Worm (Caenorhabditis elegans) whole organism, L1 larva: ENCODE measurements around the gene Y57G11C.1142.
A peak's percentile ranks its signal among the peaks of the same experiment; 100 is the strongest.

Experiments
- C04F5.9 ChIP-seq: sonication (generic microtip); optimal IDR thresholded peaks from 2 replicates; lab custom pipeline; 2016; ENCODE audit warnings: missing genetic modification characterization, missing compliant biosample characterization
- ama-1 ChIP-seq: fragments of 150-350 bp; optimal IDR thresholded peaks from 2 replicates; lab custom pipeline; 2014
- ceh-82 ChIP-seq, 3 experiments: fragments of 150-350 bp in 1 of 3; sonication (generic microtip) in 2 of 3; optimal IDR thresholded peaks; 2 replicates each; lab custom pipeline; 2014 to 2017; ENCODE audit warnings: missing biosample characterization in 3 of 3, missing genetic modification characterization in 3 of 3
- ceh-88 ChIP-seq: fragments of 200-800 bp; sonication (Bioruptor generic); IDR thresholded peaks from 2 replicates; pipeline ENCODE4 v1.3.6; 2022; ENCODE audit warnings: missing genetic modification characterization, missing compliant biosample characterization
- ceh-90 ChIP-seq: sonication (generic microtip); optimal IDR thresholded peaks from 2 replicates; lab custom pipeline; 2016; ENCODE audit warnings: missing genetic modification characterization, missing compliant biosample characterization
- dpl-1 ChIP-seq, 3 experiments: fragments of 150-350 bp in 2 of 3; sonication (generic microtip) in 1 of 3; optimal IDR thresholded peaks; 2 replicates each; lab custom pipeline; 2014 to 2017; ENCODE audit warnings: missing biosample characterization in 3 of 3, missing genetic modification characterization in 3 of 3, missing genetic modification reagents in 3 of 3
- efl-1 ChIP-seq, 4 experiments: fragments of 150-350 bp; optimal IDR thresholded peaks in 3 of 4; peaks in 1 of 4; 1 replicate in 1 of 4; 2 replicates in 3 of 4; lab custom pipeline; 2014; ENCODE audit warnings: missing biosample characterization in 2 of 4, missing genetic modification characterization in 2 of 4, missing genetic modification reagents in 2 of 4
- egl-27 ChIP-seq, 2 experiments: fragments of 150-350 bp in 1 of 2; sonication (generic microtip); optimal IDR thresholded peaks; 3 replicates each; lab custom pipeline; 2017 to 2018; ENCODE audit warnings: missing biosample characterization in 2 of 2, missing genetic modification characterization in 2 of 2, missing genetic modification reagents in 2 of 2
- elt-2 ChIP-seq: sonication (generic microtip); optimal IDR thresholded peaks from 2 replicates; lab custom pipeline; 2016; ENCODE audit warnings: missing genetic modification characterization, mild to moderate bottlenecking, inconsistent platforms, missing compliant biosample characterization, missing genetic modification reagents
- fkh-10 ChIP-seq: sonication (generic microtip); optimal IDR thresholded peaks from 2 replicates; lab custom pipeline; 2017; ENCODE audit warnings: missing biosample characterization, missing genetic modification reagents, missing genetic modification characterization
- fkh-4 ChIP-seq: sonication (generic microtip); optimal IDR thresholded peaks from 2 replicates; lab custom pipeline; 2016; ENCODE audit warnings: missing compliant biosample characterization, missing genetic modification characterization, borderline replicate concordance
- hlh-17 ChIP-seq: fragments of 200-800 bp; sonication (Bioruptor generic); optimal IDR thresholded peaks from 2 replicates; lab custom pipeline; 2018; ENCODE audit warnings: missing genetic modification characterization, mild to moderate bottlenecking, missing compliant biosample characterization, moderate library complexity, borderline replicate concordance
- jun-1 ChIP-seq: fragments of 150-350 bp; optimal IDR thresholded peaks from 2 replicates; lab custom pipeline; 2014; ENCODE audit warnings: missing biosample characterization, missing genetic modification reagents, missing genetic modification characterization
- lin-15B ChIP-seq: fragments of 150-350 bp; sonication (generic microtip); optimal IDR thresholded peaks from 3 replicates; lab custom pipeline; 2014; ENCODE audit warnings: missing biosample characterization, missing genetic modification characterization
- lin-35 ChIP-seq, 2 experiments: fragments of 150-350 bp; optimal IDR thresholded peaks; 2 replicates each; lab custom pipeline; 2014; ENCODE audit warnings: missing biosample characterization in 2 of 2, missing genetic modification characterization in 2 of 2, missing genetic modification reagents in 2 of 2
- lir-3 ChIP-seq: sonication (generic microtip); optimal IDR thresholded peaks from 2 replicates; lab custom pipeline; 2016; ENCODE audit warnings: mild to moderate bottlenecking, missing genetic modification characterization, moderate library complexity, missing compliant biosample characterization; ENCODE audit not compliant: poor library complexity
- lsy-2 ChIP-seq, 2 experiments: fragments of 150-350 bp; optimal IDR thresholded peaks; 2 replicates each; lab custom pipeline; 2014; ENCODE audit warnings: missing biosample characterization in 2 of 2, missing genetic modification characterization in 2 of 2
- mdl-1 ChIP-seq, 2 experiments: fragments of 150-350 bp; optimal IDR thresholded peaks; 2 replicates each; lab custom pipeline; 2014 to 2017; ENCODE audit warnings: missing biosample characterization in 2 of 2, missing genetic modification characterization in 2 of 2, inconsistent platforms in 1 of 2
- mep-1 ChIP-seq: fragments of 150-350 bp; optimal IDR thresholded peaks from 2 replicates; lab custom pipeline; 2014; ENCODE audit warnings: missing biosample characterization, missing genetic modification characterization
- nhr-19 ChIP-seq: fragments of 200-800 bp; sonication (Bioruptor generic); conservative IDR thresholded peaks from 2 replicates; pipeline ENCODE4 v1.3.6; 2022; ENCODE audit warnings: missing genetic modification characterization, missing compliant biosample characterization
- nhr-28 ChIP-seq: fragments of 150-350 bp; optimal IDR thresholded peaks from 2 replicates; lab custom pipeline; 2014; ENCODE audit warnings: missing biosample characterization, missing genetic modification characterization
- nhr-71 ChIP-seq: sonication (generic microtip); optimal IDR thresholded peaks from 2 replicates; lab custom pipeline; 2016; ENCODE audit warnings: mild to moderate bottlenecking, missing genetic modification characterization, moderate library complexity, missing compliant biosample characterization
- nhr-90 ChIP-seq: sonication (generic microtip); optimal IDR thresholded peaks from 2 replicates; lab custom pipeline; 2016; ENCODE audit warnings: mild to moderate bottlenecking, missing genetic modification characterization, missing compliant biosample characterization; ENCODE audit not compliant: poor library complexity
- pax-3 ChIP-seq: fragments of 200-800 bp; sonication (Bioruptor generic); optimal IDR thresholded peaks from 2 replicates; lab custom pipeline; 2018; ENCODE audit warnings: mild to moderate bottlenecking, missing genetic modification characterization, moderate library complexity, missing compliant biosample characterization
- skn-1 ChIP-seq: fragments of 150-350 bp; optimal IDR thresholded peaks from 2 replicates; lab custom pipeline; 2014; ENCODE audit warnings: missing biosample characterization, missing genetic modification characterization
- snu-23 ChIP-seq: sonication (generic microtip); optimal IDR thresholded peaks from 2 replicates; lab custom pipeline; 2016; ENCODE audit warnings: missing genetic modification characterization, missing compliant biosample characterization
- sptf-1 ChIP-seq: fragments of 150-350 bp; optimal IDR thresholded peaks from 2 replicates; lab custom pipeline; 2014; ENCODE audit warnings: missing biosample characterization, missing genetic modification characterization
- swsn-7 ChIP-seq: sonication (generic microtip); optimal IDR thresholded peaks from 2 replicates; lab custom pipeline; 2016; ENCODE audit warnings: missing genetic modification characterization, missing compliant biosample characterization
- tbx-2 ChIP-seq: sonication (generic microtip); optimal IDR thresholded peaks from 2 replicates; lab custom pipeline; 2016; ENCODE audit warnings: missing genetic modification characterization, missing compliant biosample characterization
- unc-62 ChIP-seq: fragments of 150-350 bp; optimal IDR thresholded peaks from 2 replicates; lab custom pipeline; 2014; ENCODE audit warnings: missing biosample characterization, missing genetic modification reagents, missing genetic modification characterization
- zag-1 ChIP-seq: fragments of 150-350 bp; optimal IDR thresholded peaks from 2 replicates; lab custom pipeline; 2014; ENCODE audit warnings: missing biosample characterization, missing genetic modification characterization
- ztf-4 ChIP-seq: fragments of 150-350 bp; optimal IDR thresholded peaks from 2 replicates; lab custom pipeline; 2014; ENCODE audit warnings: missing biosample characterization, missing genetic modification characterization

The Y57G11C.1142 gene

DNA sequence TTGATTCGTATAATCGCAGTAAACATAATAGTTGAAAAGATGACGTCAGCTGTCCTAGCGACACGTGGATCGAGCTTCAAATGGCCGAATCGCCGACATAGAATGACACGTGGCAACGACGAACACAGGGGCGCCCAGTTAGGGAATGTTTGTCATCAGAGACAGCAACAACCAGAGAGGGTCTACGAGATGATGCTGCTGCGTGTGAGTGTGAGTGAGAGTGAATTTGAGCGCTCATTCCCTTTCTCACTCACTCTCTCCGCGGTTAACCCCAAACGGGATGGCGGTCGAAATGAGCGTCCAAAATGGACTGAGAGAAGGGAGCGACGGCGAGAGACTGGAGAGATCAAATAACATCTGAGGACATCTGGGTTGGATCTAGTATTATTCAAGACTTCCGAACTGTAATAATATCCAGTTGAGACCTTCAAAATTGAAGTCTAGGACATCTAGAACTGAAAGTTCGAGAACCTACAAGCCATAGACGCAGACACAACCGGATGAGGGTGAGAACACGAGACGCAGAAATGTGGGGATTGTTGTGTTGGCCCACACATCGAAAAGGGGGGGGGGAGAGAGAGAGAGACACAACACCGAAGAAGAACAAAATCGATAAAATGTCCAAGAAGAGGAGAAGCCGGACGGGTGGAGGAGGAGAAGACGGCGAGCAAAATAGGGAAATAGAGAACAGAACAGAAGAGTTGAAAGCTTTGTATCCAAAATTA, 8.4 kb upstream of the Y57G11C.1142 start (continued):
- TF ChIP-seq swsn-7: peak; percentile 64
- TF ChIP-seq unc-62 (GFP tag; lab: Kevin White, UChicago): no peak
- TF ChIP-seq egl-27 (tag; optimal IDR thresholded peaks at IDR 0.05; lab: Kevin White, UChicago): no peak
- TF ChIP-seq ztf-4 (tag; lab: Kevin White, UChicago): peak; percentile 37
- TF ChIP-seq mep-1 (tag; lab: Kevin White, UChicago): peak; percentile 65

DNA sequence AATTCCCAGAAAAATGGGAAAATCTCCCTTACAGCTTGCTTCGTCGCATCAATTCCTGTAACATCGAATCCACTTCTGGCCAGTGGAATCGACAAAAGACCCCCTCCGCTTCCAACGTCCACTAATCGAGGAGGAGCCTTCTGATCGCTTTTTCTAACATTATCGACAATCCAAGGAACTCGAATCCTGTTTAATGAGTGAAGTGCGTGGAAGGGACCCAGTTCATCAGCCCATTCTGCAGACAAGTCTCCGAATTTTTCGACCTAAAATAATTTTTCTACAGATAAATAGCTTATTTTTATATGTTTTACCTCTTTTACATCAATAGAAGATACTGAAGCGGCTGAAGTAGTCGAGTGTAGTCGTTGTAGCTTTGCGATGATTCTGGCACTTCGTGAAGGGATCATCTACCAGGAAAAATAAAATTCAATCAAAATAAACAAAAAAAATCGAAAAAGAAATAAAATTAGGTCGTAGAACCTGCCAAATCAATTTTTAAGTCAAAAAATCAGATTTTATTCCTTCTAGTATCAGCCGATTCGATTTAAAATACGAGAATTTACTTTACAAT, 6.4 kb upstream of the Y57G11C.1142 start, which contains the start of gene coq-3:
Gene coq-3, minus strand, starts transcription at position 407 of the 571 bp plus-strand sequence.
- TF ChIP-seq tbx-2 (tag; lab: Kevin White, UChicago): no peak
- TF ChIP-seq skn-1 (tag; lab: Kevin White, UChicago): no peak
- TF ChIP-seq nhr-19 (GFP tag; lab: Robert Waterston, UW): no peak
- TF ChIP-seq ceh-82 (tag; optimal IDR thresholded peaks at IDR 0.05; lab: Kevin White, UChicago): no peak
- TF ChIP-seq lir-3: no peak
- TF ChIP-seq ama-1 (lab: Kevin White, UChicago): peak; percentile 27
- no peak for TF ChIP-seq fkh-4 (tag; lab: Kevin White, UChicago)
- peak; percentile 10 for TF ChIP-seq nhr-90
- no peak for TF ChIP-seq snu-23 (GFP tag; lab: Kevin White, UChicago)

DNA sequence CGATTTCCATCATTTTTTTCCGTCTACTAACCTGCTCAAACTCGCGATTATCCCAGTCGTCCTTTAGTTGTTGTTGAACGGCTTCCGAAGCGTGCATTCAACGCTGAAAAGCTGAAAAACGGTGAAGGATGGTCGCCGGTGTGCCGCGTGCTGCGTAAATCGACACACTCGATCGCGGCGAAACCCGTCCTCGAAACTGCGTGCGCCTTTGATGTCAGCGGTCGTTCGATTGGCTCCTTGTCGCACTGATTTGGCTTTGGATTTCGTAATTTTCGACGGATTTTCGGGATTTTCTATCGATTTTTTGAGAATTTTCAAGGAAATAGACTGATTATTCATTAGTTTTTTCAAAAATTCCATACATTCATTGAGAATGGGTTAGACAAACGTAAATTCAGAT, 5.1 kb upstream of the Y57G11C.1142 start, which contains the start of the genes Y57G11C.1147 and nuo-3:
Gene Y57G11C.1147, minus strand, starts transcription at position 161 of the 400 bp plus-strand sequence.
Gene nuo-3, minus strand, starts transcription at position 191 of the 400 bp plus-strand sequence.
- TF ChIP-seq lsy-2 (tag; optimal IDR thresholded peaks at IDR 0.05; lab: Kevin White, UChicago) (peak; percentile 18 to 61), dpl-1 (GFP tag; optimal IDR thresholded peaks at IDR 0.05; lab: Kevin White, UChicago) (peak in 2 of 3 experiments; percentile 20 to 41), mdl-1 (tag; optimal IDR thresholded peaks at IDR 0.05; lab: Kevin White, UChicago) (peak in 1 of 2 experiments; percentile 24), ceh-82 (tag; optimal IDR thresholded peaks at IDR 0.05; lab: Kevin White, UChicago) (peak in 1 of 3 experiments; percentile 49), efl-1 (optimal IDR thresholded peaks at IDR 0.05; lab: Kevin White, UChicago) (peak; percentile 27 to 50), efl-1 (GFP tag; optimal IDR thresholded peaks at IDR 0.05 in 1 of 2; lab: Kevin White, UChicago) (peak; percentile 19 to 89), lin-15B (peak; percentile 19), lin-35 (GFP tag; optimal IDR thresholded peaks at IDR 0.05; lab: Kevin White, UChicago) (peak; percentile 38 to 60), sptf-1 (tag; lab: Kevin White, UChicago) (no peak), skn-1 (tag; lab: Kevin White, UChicago) (peak; percentile 62), C04F5.9 (tag; lab: Kevin White, UChicago) (no peak), tbx-2 (tag; lab: Kevin White, UChicago) (no peak)

DNA sequence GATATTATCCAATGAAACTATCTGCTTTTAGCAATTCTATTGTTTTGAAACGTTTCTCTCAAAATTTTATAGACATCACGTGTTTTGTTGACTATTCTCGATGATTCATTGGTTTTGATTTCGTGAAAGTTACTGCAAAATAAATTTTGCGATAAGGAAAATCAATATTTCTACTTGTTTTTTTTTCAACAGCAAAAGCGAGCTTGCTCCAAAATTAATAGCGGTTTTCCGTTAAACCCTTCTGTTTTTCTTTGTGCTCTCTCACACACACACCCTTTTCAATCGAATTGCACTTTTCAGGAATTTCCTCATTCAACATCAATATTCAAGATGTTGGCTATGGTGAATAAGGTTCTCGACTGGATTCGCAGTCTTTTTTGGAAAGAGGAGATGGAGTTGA, 4.6 kb upstream of the Y57G11C.1142 start, which contains the start of gene arl-8:
Gene arl-8, plus strand, starts transcription at position 301 of the 400 bp plus-strand sequence.
- no peak for TF ChIP-seq fkh-10 (GFP tag; lab: Kevin White, UChicago)
- TF ChIP-seq, all 84 proteins: peak for 0

DNA sequence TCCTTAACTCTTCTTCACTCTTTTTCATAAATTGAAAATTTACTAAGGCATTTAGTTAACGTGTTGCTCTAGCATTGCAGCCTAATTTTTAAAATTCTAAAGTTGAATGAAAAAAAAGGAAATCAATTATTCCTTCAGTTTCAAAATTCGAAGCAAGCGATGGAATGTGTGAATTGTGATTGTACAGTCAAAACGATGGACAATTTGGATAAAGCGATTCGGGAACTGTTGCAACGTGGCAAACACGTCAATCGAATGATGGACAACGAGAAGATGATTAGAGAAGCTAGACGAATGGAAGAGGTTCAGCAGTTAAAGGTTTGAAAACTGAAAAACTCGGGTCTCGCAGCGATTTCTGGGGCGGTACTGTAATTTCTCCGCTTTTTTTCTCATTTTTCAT, 3.2 kb upstream of the Y57G11C.1142 start, which contains the start of gene Y57G11C.14:
Gene Y57G11C.14, plus strand, starts transcription at position 126 of the 400 bp plus-strand sequence.
- TF ChIP-seq dpl-1 (GFP tag; optimal IDR thresholded peaks at IDR 0.05; lab: Kevin White, UChicago): no peak
- peak; percentile 4 for TF ChIP-seq ama-1 (lab: Kevin White, UChicago)
- TF ChIP-seq lin-15B: no peak
- TF ChIP-seq, all 84 proteins: peak for 1

DNA sequence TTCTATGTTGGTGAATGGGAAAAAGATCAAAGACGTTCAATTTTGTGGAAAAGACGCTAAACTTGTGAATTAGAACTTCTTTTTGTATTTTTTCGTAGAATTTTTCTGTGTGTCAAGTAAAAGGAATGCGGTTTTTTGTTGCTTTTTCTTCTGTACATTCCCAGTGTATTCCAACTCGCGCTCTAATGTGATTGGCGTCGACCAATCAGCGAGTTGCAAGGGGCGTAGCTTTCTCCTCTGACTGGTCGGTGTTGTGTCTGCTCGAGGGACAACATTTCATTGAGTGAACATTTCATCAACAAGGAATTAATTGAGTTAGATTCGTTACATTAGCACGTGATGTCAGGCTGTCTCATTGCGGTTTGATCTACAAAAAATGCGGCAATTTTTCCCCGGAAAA, 1.5 kb upstream of the Y57G11C.1142 start:
- TF ChIP-seq sptf-1 (tag; lab: Kevin White, UChicago) (no peak), elt-2 (tag; lab: Kevin White, UChicago) (no peak), jun-1 (tag; lab: Kevin White, UChicago) (no peak), ceh-90 (tag; lab: Kevin White, UChicago) (no peak), nhr-28 (no peak), ceh-88 (GFP tag; lab: Robert Waterston, UW) (no peak), ama-1 (lab: Kevin White, UChicago) (no peak), hlh-17 (no peak), fkh-10 (GFP tag; lab: Kevin White, UChicago) (no peak), lir-3 (no peak), zag-1 (no peak), nhr-71 (tag; lab: Kevin White, UChicago) (no peak), pax-3 (no peak), lin-35 (GFP tag; optimal IDR thresholded peaks at IDR 0.05; lab: Kevin White, UChicago) (no peak), mep-1 (tag; lab: Kevin White, UChicago) (no peak), efl-1 (optimal IDR thresholded peaks at IDR 0.05; lab: Kevin White, UChicago) (no peak), efl-1 (GFP tag; optimal IDR thresholded peaks at IDR 0.05 in 1 of 2; lab: Kevin White, UChicago) (no peak)
